Worm (Caenorhabditis elegans) whole organism, L4/young adult: Measurements from ENCODE around the gene abu-5.
"Not testable (repeated sequence)": the region's sequence is repeated elsewhere in the genome, so short reads cannot be mapped to it uniquely, and the experiment has no call there.

Experiments used
- W03F9.2 ChIP-seq: fragments of 150-350 bp; optimal IDR thresholded peaks from 2 replicates; lab custom pipeline; 2014; ENCODE audit warnings: missing biosample characterization, missing genetic modification characterization
- dao-5 ChIP-seq: sonication (generic microtip); optimal IDR thresholded peaks from 2 replicates; lab custom pipeline; 2016; ENCODE audit warnings: missing genotype, missing genetic modification characterization, moderate library complexity, missing compliant biosample characterization
- him-1 ChIP-seq: sonication (generic microtip); optimal IDR thresholded peaks from 2 replicates; lab custom pipeline; 2016; ENCODE audit warnings: missing genotype, missing genetic modification reagents, missing genetic modification characterization, missing compliant biosample characterization

The abu-5 gene

DNA sequence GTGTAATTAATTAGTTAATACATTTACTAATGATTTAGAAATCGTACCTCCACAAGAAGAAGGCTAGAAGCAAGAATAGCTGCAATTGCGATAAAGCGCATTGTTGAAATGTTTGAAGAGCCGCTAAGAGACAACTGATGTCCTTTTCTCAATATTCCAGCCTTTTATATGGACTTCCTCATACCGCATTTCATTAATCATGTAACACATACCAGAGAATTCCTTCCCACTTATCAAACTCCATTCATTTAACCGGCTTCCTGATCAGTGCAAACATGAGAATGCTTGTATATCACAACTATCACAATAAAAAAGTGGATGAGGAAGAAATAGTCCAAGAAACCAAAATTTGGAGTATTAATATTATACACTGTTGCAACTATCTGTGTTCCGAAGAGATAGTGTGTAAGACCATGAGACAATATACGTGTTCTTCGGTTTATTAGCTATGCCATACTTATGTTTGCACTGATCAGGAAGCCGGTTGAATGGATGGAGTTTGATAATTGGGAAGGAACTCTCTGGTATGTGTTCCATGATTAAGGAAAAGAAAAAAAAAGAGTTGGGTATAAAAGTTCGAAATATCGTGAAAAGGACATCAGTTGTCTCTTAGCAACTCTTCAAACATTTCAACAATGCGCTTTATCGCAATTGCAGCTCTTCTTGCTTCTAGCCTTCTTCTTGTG is 4.6 kb downstream of the abu-5 start, which contains the start of the genes pqn-78 and pqn-79:
Gene pqn-78 (minus strand): TSS at position 101 of the 686 bp plus-strand sequence.
Gene pqn-79 (plus strand): TSS at position 636 of the 686 bp plus-strand sequence.
- not testable (repeated sequence) for TF ChIP-seq him-1, W03F9.2, dao-5 (tag; lab: Kevin White, UChicago)

ce11 chrIV:15604194-15604593 is 13.7 kb downstream of the abu-5 start:
- TF ChIP-seq him-1 (tag; lab: Kevin White, UChicago): no peak
- TF ChIP-seq dao-5 (tag; lab: Kevin White, UChicago): no peak
- peak; percentile 25 for TF ChIP-seq W03F9.2 (tag; lab: Kevin White, UChicago)

ce11 chrIV:15606396-15606795 is 15.9 kb downstream of the abu-5 start:
- no peak for TF ChIP-seq him-1 (tag; lab: Kevin White, UChicago)

ce11 chrIV:15613141-15613540 is 22.6 kb downstream of the abu-5 start:
- TF ChIP-seq dao-5 (tag; lab: Kevin White, UChicago) (no peak), him-1 (tag; lab: Kevin White, UChicago) (no peak), W03F9.2 (tag; lab: Kevin White, UChicago) (no peak)

DNA sequence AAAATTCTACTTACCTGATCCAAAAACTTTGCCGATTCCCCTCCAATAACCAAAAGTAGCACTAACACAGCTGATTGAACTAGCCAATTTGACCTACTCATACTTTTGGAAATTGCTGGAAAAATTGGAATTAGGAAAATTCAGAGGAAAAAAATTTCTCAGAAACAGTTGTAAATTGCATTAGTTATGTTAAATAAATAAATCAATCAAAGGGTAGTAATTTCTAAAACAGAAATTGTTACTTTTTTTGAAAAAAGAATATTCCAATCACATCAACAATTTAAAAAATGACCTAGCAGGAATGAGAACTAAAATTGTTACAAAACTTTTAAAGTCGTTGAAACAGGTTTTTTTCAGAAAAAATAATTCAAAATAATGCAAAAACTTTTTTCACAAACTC is 26.5 kb downstream of the abu-5 start, which contains the start of gene Y105C5A.8:
Gene Y105C5A.8 (minus strand): TSS at position 101 of the 400 bp plus-strand sequence.
- TF ChIP-seq dao-5 (tag; lab: Kevin White, UChicago): no peak
- no peak for TF ChIP-seq W03F9.2 (tag; lab: Kevin White, UChicago)
- TF ChIP-seq him-1 (tag; lab: Kevin White, UChicago): no peak

DNA sequence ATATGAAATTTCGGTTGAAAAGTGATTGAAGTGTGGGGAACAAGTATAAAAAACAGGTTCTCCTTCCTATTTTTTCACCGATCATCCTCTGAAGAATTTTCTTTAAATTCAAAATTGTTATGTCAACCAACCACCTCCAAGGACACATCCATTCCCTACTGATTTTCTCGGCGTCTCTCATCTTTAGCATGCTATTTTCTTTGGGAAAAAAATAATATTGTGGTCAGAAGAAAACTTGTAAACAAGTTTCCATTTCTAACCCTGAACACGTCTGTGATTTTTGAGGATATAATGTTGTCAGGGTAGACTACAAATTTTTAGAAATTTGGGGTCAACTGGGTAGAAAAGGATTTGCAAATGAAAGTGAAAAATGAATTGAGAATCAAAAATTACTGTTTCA is 27.2 kb downstream of the abu-5 start:
- no peak for TF ChIP-seq dao-5 (tag; lab: Kevin White, UChicago)
- TF ChIP-seq W03F9.2 (tag; lab: Kevin White, UChicago): no peak
- TF ChIP-seq him-1 (tag; lab: Kevin White, UChicago): no peak

DNA sequence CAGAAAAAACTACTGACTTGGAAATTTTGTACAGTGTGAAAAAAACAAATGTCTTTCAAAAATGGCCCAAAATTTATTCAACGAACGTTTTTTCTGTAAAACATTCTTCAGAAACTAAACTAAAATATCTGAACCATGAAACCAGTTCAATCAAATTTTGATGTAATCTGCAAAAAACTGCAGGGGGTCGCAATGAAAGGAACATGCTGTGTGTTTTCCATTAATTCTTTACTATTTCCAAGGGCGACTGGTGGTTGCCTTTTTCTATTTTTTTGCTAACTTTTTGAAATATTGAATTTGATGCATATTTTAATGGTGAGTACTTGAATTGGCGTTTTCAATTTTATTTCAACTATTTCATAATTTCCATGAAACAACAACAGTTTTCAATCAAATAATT is 40.7 kb downstream of the abu-5 start, which contains the start of gene Y105C5A.9:
Gene Y105C5A.9 (plus strand): TSS at position 301 of the 400 bp plus-strand sequence.
- TF ChIP-seq him-1 (tag; lab: Kevin White, UChicago) (no peak), dao-5 (tag; lab: Kevin White, UChicago) (no peak), W03F9.2 (tag; lab: Kevin White, UChicago) (no peak)

- TF ChIP-seq W03F9.2, him-1, dao-5 (tag; lab: Kevin White, UChicago): not testable (repeated sequence)
Observed at ce11 chrIV:15634240-15634789, 43.8 kb downstream of the abu-5 start, which contains the start of gene Y105C5A.1274. Y105C5A.1274 (plus strand) TSS chrIV:15634739.

- not testable (repeated sequence) for TF ChIP-seq him-1, dao-5, W03F9.2 (tag; lab: Kevin White, UChicago)
Observed at ce11 chrIV:15635462-15635861, 45.0 kb downstream of the abu-5 start, which contains the start of gene Y105C5A.10. Y105C5A.10 (plus strand) TSS chrIV:15635762.

DNA sequence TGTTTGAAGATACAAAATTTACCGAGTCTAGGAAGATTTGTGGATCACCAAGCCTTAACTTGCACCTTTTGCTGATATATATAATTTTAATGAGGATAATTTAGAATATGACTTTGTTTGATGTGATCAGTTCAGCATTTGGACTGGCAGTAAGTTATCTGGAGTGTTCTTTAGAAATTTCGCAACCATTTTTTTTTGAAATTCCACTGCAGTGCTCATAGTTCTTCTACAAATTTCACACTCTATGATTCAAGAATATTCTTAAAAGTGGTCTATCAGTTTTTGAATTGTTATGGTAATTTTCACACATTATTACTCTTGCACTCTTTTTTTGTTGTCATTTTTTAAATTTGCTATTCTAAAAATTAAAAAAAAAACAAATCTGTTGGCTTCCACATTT is 48.7 kb downstream of the abu-5 start:
- no peak for TF ChIP-seq him-1 (tag; lab: Kevin White, UChicago)
- no peak for TF ChIP-seq W03F9.2 (tag; lab: Kevin White, UChicago)
- TF ChIP-seq dao-5 (tag; lab: Kevin White, UChicago): no peak

DNA sequence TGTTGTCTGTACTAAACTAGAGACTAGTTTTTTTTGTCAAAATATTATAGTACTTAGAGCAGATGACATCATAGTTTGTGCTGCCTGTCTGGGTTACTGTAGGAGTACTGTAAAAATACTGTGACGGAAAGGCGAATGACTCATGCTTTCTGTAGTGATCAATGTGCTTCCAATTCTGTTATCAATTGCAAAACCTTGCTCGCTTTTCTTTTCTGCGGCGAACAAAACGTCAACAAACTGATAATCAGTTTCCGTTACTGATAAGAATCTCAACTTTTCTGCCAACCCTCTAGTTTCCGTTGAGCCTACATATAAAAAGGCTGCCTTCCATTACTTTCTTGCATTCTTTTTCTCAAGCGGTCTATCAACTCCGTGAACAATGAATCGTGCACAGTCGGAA is 50.4 kb downstream of the abu-5 start, which contains the start of gene Y105C5A.13:
Gene Y105C5A.13 (plus strand): TSS at position 380 of the 400 bp plus-strand sequence.
- TF ChIP-seq him-1 (tag; lab: Kevin White, UChicago) (no peak), dao-5 (tag; lab: Kevin White, UChicago) (no peak), W03F9.2 (tag; lab: Kevin White, UChicago) (no peak)
